Fruit fly (Drosophila melanogaster) whole organism, embryonic: ENCODE results near the gene grass.

ENCODE experiments used
- Atf3 ChIP-seq: fragments of 200-800 bp; sonication (Bioruptor generic); optimal IDR thresholded peaks from 3 replicates; lab custom pipeline; 2016; ENCODE audit warnings: missing biosample characterization, missing genetic modification characterization
- CG10366 ChIP-seq: fragments of 200-800 bp; sonication (Bioruptor generic); IDR thresholded peaks from 2 replicates; pipeline ENCODE4 v1.3.6; 2022; ENCODE audit warnings: missing biosample characterization, missing genetic modification characterization
- CG10565 ChIP-seq: fragments of 200-800 bp; sonication (Bioruptor generic); optimal IDR thresholded peaks from 3 replicates; lab custom pipeline; 2016; ENCODE audit warnings: missing biosample characterization, mild to moderate bottlenecking, missing genetic modification characterization
- CG10979 ChIP-seq: fragments of 200-800 bp; sonication (Bioruptor generic); optimal IDR thresholded peaks from 2 replicates; lab custom pipeline; 2018; ENCODE audit warnings: missing biosample characterization, mild to moderate bottlenecking, missing genetic modification characterization, moderate library complexity
- CG11398 ChIP-seq: fragments of 200-800 bp; sonication (Bioruptor generic); optimal IDR thresholded peaks from 2 replicates; lab custom pipeline; 2016; ENCODE audit warnings: missing biosample characterization, missing genetic modification characterization
- CG1233 ChIP-seq: fragments of 200-800 bp; sonication (Bioruptor generic); optimal IDR thresholded peaks from 4 replicates; lab custom pipeline; 2018; ENCODE audit warnings: missing biosample characterization, mild to moderate bottlenecking, missing genetic modification characterization
- CG14441 ChIP-seq: fragments of 200-800 bp; sonication (Bioruptor generic); IDR thresholded peaks from 2 replicates; pipeline ENCODE4 v1.3.6; 2022; ENCODE audit warnings: missing biosample characterization, missing genetic modification characterization
- CG1529 ChIP-seq: fragments of 200-800 bp; sonication (Bioruptor generic); optimal IDR thresholded peaks from 3 replicates; lab custom pipeline; 2018; ENCODE audit warnings: missing biosample characterization, missing genetic modification characterization
- CG15696 ChIP-seq: fragments of 200-800 bp; sonication (Bioruptor generic); optimal IDR thresholded peaks from 2 replicates; lab custom pipeline; 2019; ENCODE audit warnings: missing biosample characterization, mild to moderate bottlenecking, missing genetic modification characterization, moderate library complexity
- CG1647 ChIP-seq: fragments of 200-800 bp; sonication (Bioruptor generic); optimal IDR thresholded peaks from 3 replicates; lab custom pipeline; 2016; ENCODE audit warnings: missing biosample characterization, missing genetic modification characterization
- CG17361 ChIP-seq: fragments of 200-800 bp; sonication (Bioruptor generic); IDR thresholded peaks from 3 replicates; pipeline ENCODE4 v1.3.6; 2022; ENCODE audit warnings: missing biosample characterization, missing genetic modification characterization
- CG17912 ChIP-seq: fragments of 200-800 bp; sonication (Bioruptor generic); optimal IDR thresholded peaks from 2 replicates; lab custom pipeline; 2018; ENCODE audit warnings: missing biosample characterization, mild to moderate bottlenecking, missing genetic modification characterization
- CG2116 ChIP-seq: fragments of 200-800 bp; sonication (Bioruptor generic); optimal IDR thresholded peaks from 3 replicates; lab custom pipeline; 2018; ENCODE audit warnings: missing biosample characterization, mild to moderate bottlenecking, missing genetic modification characterization
- CG32767 ChIP-seq: fragments of 200-800 bp; sonication (Bioruptor generic); IDR thresholded peaks from 2 replicates; pipeline ENCODE4 v1.3.6; 2022; ENCODE audit warnings: missing biosample characterization, missing genetic modification characterization
- CG3281 ChIP-seq: fragments of 200-800 bp; sonication (Bioruptor generic); optimal IDR thresholded peaks from 3 replicates; lab custom pipeline; 2017; ENCODE audit warnings: missing biosample characterization, mild to moderate bottlenecking, missing genetic modification characterization
- CG7372 ChIP-seq: fragments of 200-800 bp; sonication (Bioruptor generic); IDR thresholded peaks from 2 replicates; pipeline ENCODE4 v1.3.6; 2022; ENCODE audit warnings: missing biosample characterization, missing genetic modification characterization
- CG8290 ChIP-seq, 3 experiments: fragments of 200-800 bp; sonication (Bioruptor generic); optimal IDR thresholded peaks; 2 replicates each; lab custom pipeline; 2016 to 2019; ENCODE audit warnings: missing biosample characterization in 3 of 3, missing genetic modification characterization in 3 of 3, mild to moderate bottlenecking in 2 of 3, moderate library complexity in 1 of 3
- CG8359 ChIP-seq: fragments of 200-800 bp; sonication (Bioruptor generic); optimal IDR thresholded peaks from 2 replicates; lab custom pipeline; 2017; ENCODE audit warnings: missing biosample characterization, mild to moderate bottlenecking, missing genetic modification characterization, borderline replicate concordance
- CG9437 ChIP-seq: fragments of 200-800 bp; sonication (Bioruptor generic); optimal IDR thresholded peaks from 2 replicates; lab custom pipeline; 2018; ENCODE audit warnings: missing biosample characterization, mild to moderate bottlenecking, missing genetic modification characterization
- CG9727 ChIP-seq: fragments of 200-800 bp; sonication (Bioruptor generic); optimal IDR thresholded peaks from 3 replicates; lab custom pipeline; 2017; ENCODE audit warnings: missing biosample characterization, mild to moderate bottlenecking, missing genetic modification characterization
- CG9876 ChIP-seq: fragments of 200-800 bp; sonication (Bioruptor generic); optimal IDR thresholded peaks from 2 replicates; lab custom pipeline; 2016; ENCODE audit warnings: missing biosample characterization, missing genetic modification characterization
- CTCF ChIP-seq: fragments of 200-800 bp; sonication (Bioruptor generic); optimal IDR thresholded peaks from 2 replicates; lab custom pipeline; 2017; ENCODE audit warnings: missing biosample characterization, mild to moderate bottlenecking, missing genetic modification characterization, moderate library complexity
- Camta ChIP-seq: fragments of 200-800 bp; sonication (Bioruptor generic); optimal IDR thresholded peaks from 2 replicates; lab custom pipeline; 2016; ENCODE audit warnings: missing biosample characterization, missing genetic modification characterization
- Dp ChIP-seq: fragments of 200-800 bp; sonication (Bioruptor generic); optimal IDR thresholded peaks from 2 replicates; lab custom pipeline; 2018; ENCODE audit warnings: missing biosample characterization, mild to moderate bottlenecking, missing genetic modification characterization, moderate library complexity
- Gug ChIP-seq: fragments of 200-800 bp; sonication (Bioruptor generic); IDR thresholded peaks from 4 replicates; pipeline ENCODE4 v1.3.6; 2022; ENCODE audit warnings: missing biosample characterization, missing genetic modification characterization
- Hmx ChIP-seq: fragments of 200-800 bp; sonication (Bioruptor generic); optimal IDR thresholded peaks from 2 replicates; lab custom pipeline; 2016; ENCODE audit warnings: missing biosample characterization, missing genetic modification characterization
- Mrtf ChIP-seq: fragments of 200-800 bp; sonication (Bioruptor generic); IDR thresholded peaks from 3 replicates; pipeline ENCODE4 v1.3.6; 2022; ENCODE audit warnings: missing biosample characterization, missing genetic modification characterization
- NC2β ChIP-seq: fragments of 200-800 bp; sonication (Bioruptor generic); optimal IDR thresholded peaks from 2 replicates; lab custom pipeline; 2016; ENCODE audit warnings: missing biosample characterization, missing genetic modification characterization
- Nf-YB ChIP-seq: fragments of 200-800 bp; sonication (Bioruptor generic); optimal IDR thresholded peaks from 3 replicates; lab custom pipeline; 2019; ENCODE audit warnings: missing biosample characterization, mild to moderate bottlenecking, missing genetic modification characterization, moderate library complexity
- Xrp1 ChIP-seq: fragments of 200-800 bp; sonication (Bioruptor generic); IDR thresholded peaks from 2 replicates; pipeline ENCODE4 v1.3.6; 2022; ENCODE audit warnings: missing biosample characterization, missing genetic modification characterization
- bowl ChIP-seq: fragments of 200-800 bp; sonication (Bioruptor generic); IDR thresholded peaks from 2 replicates; pipeline ENCODE4 v1.3.6; 2022; ENCODE audit warnings: missing biosample characterization, missing genetic modification characterization
- bsh ChIP-seq, 2 experiments: fragments of 200-800 bp; sonication (Bioruptor generic); optimal IDR thresholded peaks; 2 replicates each; lab custom pipeline; 2017 to 2018; ENCODE audit warnings: mild to moderate bottlenecking in 2 of 2, missing biosample characterization in 2 of 2, missing genetic modification characterization in 2 of 2, moderate library complexity in 1 of 2
- caup ChIP-seq: fragments of 200-800 bp; sonication (Bioruptor generic); optimal IDR thresholded peaks from 3 replicates; lab custom pipeline; 2017; ENCODE audit warnings: missing biosample characterization, mild to moderate bottlenecking, missing genetic modification characterization, moderate library complexity; ENCODE audit not compliant: severe bottlenecking
- cg ChIP-seq: fragments of 200-800 bp; sonication (Bioruptor generic); optimal IDR thresholded peaks from 3 replicates; lab custom pipeline; 2019; ENCODE audit warnings: missing biosample characterization, mild to moderate bottlenecking, missing genetic modification characterization, moderate library complexity
- da ChIP-seq: fragments of 200-800 bp; sonication (Bioruptor generic); optimal IDR thresholded peaks from 2 replicates; lab custom pipeline; 2016; ENCODE audit warnings: missing biosample characterization, missing genetic modification characterization
- dan ChIP-seq: fragments of 200-800 bp; sonication (Bioruptor generic); IDR thresholded peaks from 2 replicates; pipeline ENCODE4 v1.3.6; 2022; ENCODE audit warnings: missing biosample characterization, missing genetic modification characterization
- dmrt11E ChIP-seq: fragments of 200-800 bp; sonication (Bioruptor generic); optimal IDR thresholded peaks from 3 replicates; lab custom pipeline; 2018; ENCODE audit warnings: missing biosample characterization, mild to moderate bottlenecking, missing genetic modification characterization, moderate library complexity
- fd102C ChIP-seq: fragments of 200-800 bp; sonication (Bioruptor generic); optimal IDR thresholded peaks from 2 replicates; lab custom pipeline; 2018; ENCODE audit warnings: missing biosample characterization, mild to moderate bottlenecking, missing genetic modification characterization, moderate library complexity
- fu2 ChIP-seq: fragments of 200-800 bp; sonication (Bioruptor generic); optimal IDR thresholded peaks from 2 replicates; lab custom pipeline; 2016; ENCODE audit warnings: missing biosample characterization, missing genetic modification characterization
- hb ChIP-seq: fragments of 200-800 bp; sonication (Bioruptor generic); IDR thresholded peaks from 3 replicates; pipeline ENCODE4 v1.3.6; 2022; ENCODE audit warnings: missing biosample characterization, missing genetic modification characterization; ENCODE audit not compliant: partially characterized antibody
- hth ChIP-seq: fragments of >200 bp; optimal IDR thresholded peaks from 2 replicates; lab custom pipeline; 2017; ENCODE audit warnings: inconsistent platforms
- ind ChIP-seq: fragments of 200-800 bp; sonication (Bioruptor generic); optimal IDR thresholded peaks from 3 replicates; lab custom pipeline; 2016; ENCODE audit warnings: missing biosample characterization, missing genetic modification characterization
- kah ChIP-seq: fragments of 200-800 bp; sonication (Bioruptor generic); optimal IDR thresholded peaks from 2 replicates; lab custom pipeline; 2018; ENCODE audit warnings: missing biosample characterization, mild to moderate bottlenecking, missing genetic modification characterization
- ken ChIP-seq: fragments of 200-800 bp; sonication (Bioruptor generic); IDR thresholded peaks from 3 replicates; pipeline ENCODE4 v1.3.6; 2022; ENCODE audit warnings: missing biosample characterization, missing genetic modification characterization
- lola ChIP-seq, 3 experiments: fragments of >200 bp in 2 of 3; fragments of 200-800 bp in 1 of 3; sonication (Bioruptor generic) in 1 of 3; optimal IDR thresholded peaks; 2 replicates each; lab custom pipeline; 2017 to 2019; ENCODE audit warnings: missing biosample characterization in 3 of 3, missing genetic modification characterization in 3 of 3, mild to moderate bottlenecking in 1 of 3, moderate library complexity in 1 of 3
- luna ChIP-seq: fragments of 200-800 bp; sonication (Bioruptor generic); optimal IDR thresholded peaks from 2 replicates; lab custom pipeline; 2016; ENCODE audit warnings: missing biosample characterization, missing genetic modification characterization
- maf-S ChIP-seq: fragments of 200-800 bp; sonication (Bioruptor generic); optimal IDR thresholded peaks from 2 replicates; lab custom pipeline; 2016; ENCODE audit warnings: missing biosample characterization, missing genetic modification characterization
- mirr ChIP-seq: fragments of 200-800 bp; sonication (Bioruptor generic); optimal IDR thresholded peaks from 3 replicates; lab custom pipeline; 2018; ENCODE audit warnings: missing biosample characterization, mild to moderate bottlenecking, missing genetic modification characterization
- p53 ChIP-seq: fragments of 200-800 bp; sonication (Bioruptor generic); optimal IDR thresholded peaks from 2 replicates; lab custom pipeline; 2016; ENCODE audit warnings: missing biosample characterization, missing genetic modification characterization
- phol ChIP-seq: fragments of 200-800 bp; sonication (Bioruptor generic); optimal IDR thresholded peaks from 3 replicates; lab custom pipeline; 2018; ENCODE audit warnings: missing biosample characterization, mild to moderate bottlenecking, missing genetic modification characterization, moderate library complexity
- slbo ChIP-seq: fragments of 200-800 bp; sonication (Bioruptor generic); IDR thresholded peaks from 2 replicates; pipeline ENCODE4 v1.3.6; 2022; ENCODE audit warnings: missing biosample characterization, missing genetic modification characterization
- tx ChIP-seq: fragments of 200-800 bp; sonication (Bioruptor generic); optimal IDR thresholded peaks from 2 replicates; lab custom pipeline; 2016; ENCODE audit warnings: missing biosample characterization, missing genetic modification characterization

Gene grass

DNA sequence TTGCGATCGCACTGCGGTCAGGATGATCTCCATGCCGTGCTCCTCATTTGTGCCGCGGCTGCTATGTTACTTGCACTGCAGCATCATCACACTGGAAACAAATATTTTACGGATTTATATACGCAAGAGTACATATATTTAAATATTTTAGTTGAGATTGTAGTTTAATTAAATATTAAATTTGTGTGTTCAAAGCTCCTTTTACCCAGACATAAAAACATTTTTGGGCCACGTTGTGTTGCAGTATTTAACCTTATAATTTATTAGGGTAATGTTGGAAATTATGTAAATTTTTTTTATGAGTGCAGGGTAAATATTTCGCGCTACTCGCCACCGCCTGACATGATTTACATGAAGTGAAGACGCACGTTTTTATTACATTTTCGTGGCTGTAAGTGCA lies 39.8 kb downstream of the grass start (continued):
- peak; percentile 9 for TF ChIP-seq phol
- no peak for TF ChIP-seq Atf3
- no peak for TF ChIP-seq CG11398
- no peak for TF ChIP-seq tx
- no peak for TF ChIP-seq kah (GFP tag; lab: Kevin White, UChicago)
- no peak for TF ChIP-seq Dp (GFP tag; lab: Kevin White, UChicago)
- no peak for TF ChIP-seq hb
- no peak for TF ChIP-seq CG32767 (GFP tag; lab: Robert Waterston, UW)
- peak in 1 of 2 experiments; percentile 22 for TF ChIP-seq bsh (GFP tag; optimal IDR thresholded peaks at IDR 0.05; lab: Kevin White, UChicago)
- TF ChIP-seq CG15696 (tag; lab: Kevin White, UChicago): no peak
- TF ChIP-seq NC2β (GFP tag; lab: Kevin White, UChicago): no peak
- no peak for TF ChIP-seq CG10565 (GFP tag; lab: Kevin White, UChicago)
- no peak for TF ChIP-seq CG14441
- TF ChIP-seq luna (GFP tag; lab: Kevin White, UChicago): no peak
- TF ChIP-seq hth (lab: Kevin White, UChicago): no peak
- TF ChIP-seq CG8290 (GFP tag; optimal IDR thresholded peaks at IDR 0.05; lab: Kevin White, UChicago): no peak
- no peak for TF ChIP-seq CG8290 (tag; optimal IDR thresholded peaks at IDR 0.05; lab: Kevin White, UChicago)
- no peak for TF ChIP-seq dan (GFP tag; lab: Robert Waterston, UW)
- peak in 1 of 3 experiments; percentile 10 for TF ChIP-seq lola (GFP tag; optimal IDR thresholded peaks at IDR 0.05; lab: Kevin White, UChicago)
- no peak for TF ChIP-seq slbo
- no peak for TF ChIP-seq p53
- TF ChIP-seq CG9727 (GFP tag; lab: Kevin White, UChicago): no peak
- TF ChIP-seq CG17361 (GFP tag; lab: Robert Waterston, UW): no peak
- no peak for TF ChIP-seq CG2116 (GFP tag; lab: Kevin White, UChicago)
- TF ChIP-seq ken (GFP tag; lab: Robert Waterston, UW): no peak
- no peak for TF ChIP-seq bowl
- TF ChIP-seq mirr (GFP tag; lab: Kevin White, UChicago): no peak
- no peak for TF ChIP-seq CTCF (GFP tag; lab: Kevin White, UChicago)
- TF ChIP-seq fd102C (GFP tag; lab: Kevin White, UChicago): no peak
- no peak for TF ChIP-seq CG17912 (GFP tag; lab: Kevin White, UChicago)
- TF ChIP-seq Nf-YB: no peak
- no peak for TF ChIP-seq CG9437 (GFP tag; lab: Kevin White, UChicago)
- TF ChIP-seq caup (GFP tag; lab: Kevin White, UChicago): no peak
- TF ChIP-seq cg (GFP tag; lab: Kevin White, UChicago): no peak
- TF ChIP-seq Gug (GFP tag; lab: Robert Waterston, UW): no peak
- no peak for TF ChIP-seq CG9876 (GFP tag; lab: Kevin White, UChicago)
- TF ChIP-seq ind: no peak
- no peak for TF ChIP-seq fu2 (GFP tag; lab: Kevin White, UChicago)
- TF ChIP-seq Hmx: no peak
- no peak for TF ChIP-seq CG3281 (GFP tag; lab: Kevin White, UChicago)
- peak; percentile 31; the same call in 1 of the 2 replicates for TF ChIP-seq Xrp1
- TF ChIP-seq CG1233: no peak
- TF ChIP-seq CG7372 (GFP tag; lab: Robert Waterston, UW): no peak
- TF ChIP-seq CG1529 (GFP tag; lab: Kevin White, UChicago): no peak
- TF ChIP-seq Camta (GFP tag; lab: Kevin White, UChicago): no peak
- no peak for TF ChIP-seq CG10366 (GFP tag; lab: Robert Waterston, UW)
- TF ChIP-seq CG1647: no peak
- no peak for TF ChIP-seq CG8359
- TF ChIP-seq dmrt11E: peak; percentile 34
- no peak for TF ChIP-seq da (GFP tag; lab: Kevin White, UChicago)
- no peak for TF ChIP-seq Mrtf (GFP tag; lab: Robert Waterston, UW)
- no peak for TF ChIP-seq maf-S (GFP tag; lab: Kevin White, UChicago)
- peak; percentile 23 for TF ChIP-seq CG10979 (tag; lab: Kevin White, UChicago)
